Fruit fly (Drosophila melanogaster) whole organism, prepupa: ENCODE results near the gene FucTB.

Experiments used
- Blimp-1 ChIP-seq: fragments of 200-800 bp; sonication (Bioruptor generic); optimal IDR thresholded peaks from 3 replicates; lab custom pipeline; 2017; ENCODE audit warnings: missing biosample characterization, missing genetic modification characterization, mild to moderate bottlenecking, moderate library complexity, missing genetic modification reagents
- CG10669 ChIP-seq: fragments of 200-800 bp; sonication (Bioruptor generic); optimal IDR thresholded peaks from 3 replicates; lab custom pipeline; 2018; ENCODE audit warnings: missing biosample characterization, mild to moderate bottlenecking, missing genetic modification characterization, moderate library complexity
- CG11294 ChIP-seq: fragments of 200-800 bp; sonication (Bioruptor generic); IDR thresholded peaks from 2 replicates; pipeline ENCODE4 v1.3.6; 2022; ENCODE audit warnings: missing biosample characterization, missing genetic modification characterization
- CG11762 ChIP-seq: fragments of 200-800 bp; sonication (Bioruptor generic); optimal IDR thresholded peaks from 3 replicates; lab custom pipeline; 2016; ENCODE audit warnings: missing biosample characterization, missing genetic modification characterization; ENCODE audit not compliant: insufficient read depth
- CG11902 ChIP-seq: fragments of 200-800 bp; sonication (Bioruptor generic); optimal IDR thresholded peaks from 3 replicates; lab custom pipeline; 2016; ENCODE audit warnings: missing biosample characterization, missing genetic modification characterization
- CG1621 ChIP-seq: fragments of 200-800 bp; sonication (Bioruptor generic); optimal IDR thresholded peaks from 3 replicates; lab custom pipeline; 2018; ENCODE audit warnings: missing biosample characterization, mild to moderate bottlenecking, missing genetic modification characterization
- CG16779 ChIP-seq: fragments of 200-800 bp; sonication (Bioruptor generic); optimal IDR thresholded peaks from 3 replicates; lab custom pipeline; 2017; ENCODE audit warnings: missing biosample characterization, mild to moderate bottlenecking, missing genetic modification characterization
- CG31627 ChIP-seq: fragments of 200-800 bp; sonication (Bioruptor generic); optimal IDR thresholded peaks from 3 replicates; lab custom pipeline; 2016; ENCODE audit warnings: missing biosample characterization, missing genetic modification characterization
- CG32006 ChIP-seq: fragments of 200-800 bp; sonication (Bioruptor generic); optimal IDR thresholded peaks from 3 replicates; lab custom pipeline; 2017; ENCODE audit warnings: missing biosample characterization, mild to moderate bottlenecking, missing genetic modification characterization
- CG34406 ChIP-seq: fragments of 200-800 bp; sonication (Bioruptor generic); optimal IDR thresholded peaks from 3 replicates; lab custom pipeline; 2016; ENCODE audit warnings: missing biosample characterization, missing genetic modification characterization
- CG3919 ChIP-seq: fragments of 200-800 bp; sonication (Bioruptor generic); optimal IDR thresholded peaks from 3 replicates; lab custom pipeline; 2016; ENCODE audit warnings: missing biosample characterization, missing genetic modification characterization
- CG6163 ChIP-seq: fragments of 200-800 bp; sonication (Bioruptor generic); IDR thresholded peaks from 3 replicates; pipeline ENCODE4 v1.3.6; 2022; ENCODE audit warnings: missing biosample characterization, missing genetic modification characterization
- CG6808 ChIP-seq: fragments of 200-800 bp; sonication (Bioruptor generic); optimal IDR thresholded peaks from 3 replicates; lab custom pipeline; 2017; ENCODE audit warnings: missing biosample characterization, missing genetic modification characterization, mild to moderate bottlenecking, moderate library complexity, missing genetic modification reagents
- CG6854 ChIP-seq: fragments of 200-800 bp; sonication (Bioruptor generic); optimal IDR thresholded peaks from 2 replicates; lab custom pipeline; 2017; ENCODE audit warnings: missing biosample characterization, mild to moderate bottlenecking, missing genetic modification characterization
- CG7368 ChIP-seq: fragments of 200-800 bp; sonication (Bioruptor generic); optimal IDR thresholded peaks from 3 replicates; lab custom pipeline; 2016; ENCODE audit warnings: missing biosample characterization, missing genetic modification characterization
- CG8119 ChIP-seq: fragments of 200-800 bp; sonication (Bioruptor generic); IDR thresholded peaks from 3 replicates; pipeline ENCODE4 v1.3.6; 2022; ENCODE audit warnings: missing biosample characterization, missing genetic modification characterization
- CG8319 ChIP-seq: fragments of 200-800 bp; sonication (Bioruptor generic); optimal IDR thresholded peaks from 3 replicates; lab custom pipeline; 2016; ENCODE audit warnings: missing biosample characterization, missing genetic modification characterization
- Eip78C ChIP-seq: fragments of 200-800 bp; sonication (Bioruptor generic); peaks from one replicate; lab custom pipeline; 2016; ENCODE audit warnings: missing biosample characterization, missing genetic modification characterization
- Eip93F ChIP-seq: fragments of 200-800 bp; sonication (Bioruptor generic); optimal IDR thresholded peaks from 2 replicates; lab custom pipeline; 2016; ENCODE audit warnings: missing biosample characterization, mild to moderate bottlenecking, missing genetic modification characterization
- Ets21C ChIP-seq: fragments of 200-800 bp; sonication (Bioruptor generic); optimal IDR thresholded peaks from 3 replicates; lab custom pipeline; 2016; ENCODE audit warnings: missing biosample characterization, missing genetic modification characterization
- Hr39 ChIP-seq: fragments of 200-800 bp; sonication (Bioruptor generic); optimal IDR thresholded peaks from 2 replicates; lab custom pipeline; 2016; ENCODE audit warnings: missing biosample characterization, missing genetic modification characterization
- Hr4 ChIP-seq: fragments of 200-800 bp; sonication (Bioruptor generic); optimal IDR thresholded peaks from 3 replicates; lab custom pipeline; 2016; ENCODE audit warnings: missing biosample characterization, missing genetic modification characterization
- Met ChIP-seq: fragments of 200-800 bp; sonication (Bioruptor generic); optimal IDR thresholded peaks from 3 replicates; lab custom pipeline; 2016; ENCODE audit warnings: missing biosample characterization, missing genetic modification characterization
- OdsH ChIP-seq: fragments of 200-800 bp; sonication (Bioruptor generic); optimal IDR thresholded peaks from 3 replicates; lab custom pipeline; 2016; ENCODE audit warnings: missing biosample characterization, missing genetic modification characterization
- Smox ChIP-seq: fragments of 200-800 bp; sonication (Bioruptor generic); optimal IDR thresholded peaks from 3 replicates; lab custom pipeline; 2016; ENCODE audit warnings: missing biosample characterization, missing genetic modification characterization
- Sox102F ChIP-seq: fragments of 200-800 bp; sonication (Bioruptor generic); optimal IDR thresholded peaks from 2 replicates; lab custom pipeline; 2016; ENCODE audit warnings: missing biosample characterization, mild to moderate bottlenecking, missing genetic modification characterization
- Sox15 ChIP-seq: fragments of 200-800 bp; sonication (Bioruptor generic); optimal IDR thresholded peaks from 3 replicates; lab custom pipeline; 2016; ENCODE audit warnings: missing biosample characterization, missing genetic modification characterization
- achi ChIP-seq: fragments of 200-800 bp; sonication (Bioruptor generic); optimal IDR thresholded peaks from 3 replicates; lab custom pipeline; 2016; ENCODE audit warnings: missing biosample characterization, missing genetic modification characterization
- acj6 ChIP-seq: fragments of 200-800 bp; sonication (Bioruptor generic); optimal IDR thresholded peaks from 3 replicates; lab custom pipeline; 2016; ENCODE audit warnings: missing biosample characterization, missing genetic modification characterization
- cyc ChIP-seq: fragments of 200-800 bp; sonication (Bioruptor generic); optimal IDR thresholded peaks from 3 replicates; lab custom pipeline; 2016; ENCODE audit warnings: missing biosample characterization, missing genetic modification characterization
- dac ChIP-seq: fragments of 200-800 bp; sonication (Bioruptor generic); optimal IDR thresholded peaks from 2 replicates; lab custom pipeline; 2017; ENCODE audit warnings: missing biosample characterization, mild to moderate bottlenecking, missing genetic modification characterization
- dsx ChIP-seq: fragments of 200-800 bp; optimal IDR thresholded peaks from 3 replicates; lab custom pipeline; 2019; ENCODE audit warnings: missing biosample characterization, mild to moderate bottlenecking, missing genetic modification characterization, moderate library complexity; ENCODE audit not compliant: poor library complexity, severe bottlenecking
- eg ChIP-seq: fragments of 200-800 bp; sonication (Bioruptor generic); IDR thresholded peaks from 3 replicates; pipeline ENCODE4 v1.3.6; 2022; ENCODE audit warnings: missing biosample characterization, missing genetic modification characterization
- esn ChIP-seq: fragments of 200-800 bp; sonication (Bioruptor generic); optimal IDR thresholded peaks from 2 replicates; lab custom pipeline; 2016; ENCODE audit warnings: missing biosample characterization, mild to moderate bottlenecking, missing genetic modification characterization, moderate library complexity
- fd59A ChIP-seq: fragments of 200-800 bp; sonication (Bioruptor generic); optimal IDR thresholded peaks from 2 replicates; lab custom pipeline; 2017; ENCODE audit warnings: missing biosample characterization, mild to moderate bottlenecking, missing genetic modification characterization, missing genetic modification reagents
- fd85E ChIP-seq: fragments of 200-800 bp; sonication (Bioruptor generic); optimal IDR thresholded peaks from 3 replicates; lab custom pipeline; 2016; ENCODE audit warnings: missing biosample characterization, missing genetic modification characterization
- fkh ChIP-seq: fragments of 200-800 bp; sonication (Bioruptor generic); optimal IDR thresholded peaks from 3 replicates; lab custom pipeline; 2017; ENCODE audit warnings: missing biosample characterization, mild to moderate bottlenecking, missing genetic modification characterization, moderate library complexity
- lz ChIP-seq: fragments of 200-800 bp; sonication (Bioruptor generic); optimal IDR thresholded peaks from 3 replicates; lab custom pipeline; 2016; ENCODE audit warnings: missing biosample characterization, missing genetic modification characterization
- salr ChIP-seq, 2 experiments: fragments of 200-800 bp; sonication (Bioruptor generic); optimal IDR thresholded peaks; 3 replicates each; lab custom pipeline; 2016 to 2018; ENCODE audit warnings: missing biosample characterization in 2 of 2, missing genetic modification characterization in 2 of 2, mild to moderate bottlenecking in 1 of 2
- spab ChIP-seq: fragments of 200-800 bp; sonication (Bioruptor generic); optimal IDR thresholded peaks from 2 replicates; lab custom pipeline; 2017; ENCODE audit warnings: missing biosample characterization, mild to moderate bottlenecking, missing genetic modification characterization, missing genetic modification reagents
- ss ChIP-seq, 2 experiments: fragments of 200-800 bp; sonication (Bioruptor generic); optimal IDR thresholded peaks; 2 replicates in 1 of 2; 3 replicates in 1 of 2; lab custom pipeline; 2017 to 2018; ENCODE audit warnings: mild to moderate bottlenecking in 2 of 2, missing biosample characterization in 2 of 2, missing genetic modification characterization in 2 of 2, moderate library complexity in 1 of 2
- svp ChIP-seq: fragments of 200-800 bp; sonication (Bioruptor generic); peaks from one replicate; lab custom pipeline; 2016; ENCODE audit warnings: missing biosample characterization, missing genetic modification characterization
- topi ChIP-seq: fragments of 200-800 bp; sonication (Bioruptor generic); optimal IDR thresholded peaks from 3 replicates; lab custom pipeline; 2016; ENCODE audit warnings: missing biosample characterization, missing genetic modification characterization

FucTB gene

dm6 chr2L:9438227-9438626 is 7.4 kb upstream of the FucTB start (continued):
- TF ChIP-seq CG11902 (peak; percentile 37), acj6 (GFP tag; lab: Kevin White, UChicago) (peak; percentile 38), Hr39 (GFP tag; lab: Kevin White, UChicago) (peak; percentile 74), CG16779 (no peak), fkh (GFP tag; lab: Kevin White, UChicago) (no peak), esn (peak; percentile 74), CG11762 (GFP tag; lab: Kevin White, UChicago) (peak; percentile 24), CG34406 (peak; percentile 39), CG11294 (peak; percentile 46; the same call in 1 of the 2 replicates), CG10669 (GFP tag; lab: Kevin White, UChicago) (peak; percentile 32), Met (GFP tag; lab: Kevin White, UChicago) (peak; percentile 58), Eip93F (GFP tag; lab: Kevin White, UChicago) (no peak), Sox102F (GFP tag; lab: Kevin White, UChicago) (peak; percentile 72), CG8319 (GFP tag; lab: Kevin White, UChicago) (no peak), Smox (GFP tag; lab: Kevin White, UChicago) (peak; percentile 76)
- TF ChIP-seq, all 60 proteins: peak for 39

dm6 chr2L:9437216-9437715 is 6.4 kb upstream of the FucTB start, which contains the start of gene numb:
Gene numb (plus strand): TSS chr2L:9437469.
- TF ChIP-seq lz (GFP tag; lab: Kevin White, UChicago) (peak; percentile 4), spab (GFP tag; lab: Kevin White, UChicago) (no peak), CG11294 (no peak), CG3919 (peak; percentile 0), Met (GFP tag; lab: Kevin White, UChicago) (no peak), topi (GFP tag; lab: Kevin White, UChicago) (no peak), eg (GFP tag; lab: Robert Waterston, UW) (peak; percentile 53; the same call in 1 of the 3 replicates), CG6808 (GFP tag; lab: Kevin White, UChicago) (no peak), CG34406 (no peak), CG31627 (no peak), achi (GFP tag; lab: Kevin White, UChicago) (peak; percentile 73), ss (GFP tag; optimal IDR thresholded peaks at IDR 0.05; lab: Kevin White, UChicago) (no peak), CG32006 (no peak), OdsH (GFP tag; lab: Kevin White, UChicago) (no peak), cyc (GFP tag; lab: Kevin White, UChicago) (no peak), CG6163 (peak; percentile 62; the same call in 1 of the 3 replicates), Sox15 (GFP tag; lab: Kevin White, UChicago) (no peak), CG11902 (no peak), Hr4 (GFP tag; lab: Kevin White, UChicago) (no peak), dac (no peak), CG16779 (no peak), fd59A (GFP tag; lab: Kevin White, UChicago) (no peak), CG8119 (GFP tag; lab: Robert Waterston, UW) (no peak), Hr39 (GFP tag; lab: Kevin White, UChicago) (no peak), svp (GFP tag; lab: Kevin White, UChicago) (no peak), Ets21C (GFP tag; lab: Kevin White, UChicago) (no peak), dsx (no peak), CG1621 (tag; lab: Kevin White, UChicago) (no peak), CG7368 (GFP tag; lab: Kevin White, UChicago) (no peak), salr (GFP tag; optimal IDR thresholded peaks at IDR 0.05; lab: Kevin White, UChicago) (no peak), Blimp-1 (no peak), esn (no peak), CG6854 (GFP tag; lab: Kevin White, UChicago) (no peak), fd85E (no peak), CG10669 (GFP tag; lab: Kevin White, UChicago) (no peak), acj6 (GFP tag; lab: Kevin White, UChicago) (peak; percentile 6), Eip78C (peak; percentile 58)
